Worm (Caenorhabditis elegans): Measurements from ENCODE around the gene ntc-1.
A peak's percentile ranks its signal among the peaks of the same experiment; 100 is the strongest.

The ntc-1 gene

ce11 chrX:4864214-4864613 is 1.7 kb upstream of the ntc-1 start (continued):
- no peak for TF ChIP-seq jun-1 (tag; optimal IDR thresholded peaks at IDR 0.05)
- TF ChIP-seq aha-1 (tag; optimal IDR thresholded peaks at IDR 0.05) = no peak

ce11 chrX:4869627-4870026 is 3.7 kb downstream of the ntc-1 start:
- TF ChIP-seq dpl-1 (GFP tag; optimal IDR thresholded peaks at IDR 0.05) (no peak), alr-1 (tag; optimal IDR thresholded peaks at IDR 0.05; ENCODE audit: borderline replicate concordance) (no peak), C34B4.2 (tag; optimal IDR thresholded peaks at IDR 0.05) (no peak), aly-2 (tag; optimal IDR thresholded peaks at IDR 0.05) (no peak), lin-15B (tag; optimal IDR thresholded peaks at IDR 0.05) (no peak), vab-15 (tag; optimal IDR thresholded peaks at IDR 0.05) (no peak), ceh-8 (GFP tag; optimal IDR thresholded peaks at IDR 0.05) (peak; percentile 23), egl-27 (tag; optimal IDR thresholded peaks at IDR 0.05) (no peak), pax-3 (tag; optimal IDR thresholded peaks at IDR 0.05) (no peak), unc-30 (tag; optimal IDR thresholded peaks at IDR 0.05) (no peak), mef-2 (tag; optimal IDR thresholded peaks at IDR 0.05) (no peak), nhr-90 (tag; optimal IDR thresholded peaks at IDR 0.05; ENCODE audit: poor library complexity) (no peak), grh-1 (GFP tag; IDR thresholded peaks at IDR 0.05) (no peak), nhr-76 (tag; optimal IDR thresholded peaks at IDR 0.05) (no peak), lin-14 (GFP tag; optimal IDR thresholded peaks at IDR 0.05) (peak; percentile 27), dsc-1 (tag; optimal IDR thresholded peaks at IDR 0.05) (no peak), nhr-11 (tag; optimal IDR thresholded peaks at IDR 0.05) (no peak), fkh-4 (tag; optimal IDR thresholded peaks at IDR 0.05; ENCODE audit: borderline replicate concordance) (no peak), efl-1 (optimal IDR thresholded peaks at IDR 0.05) (no peak), efl-1 (GFP tag; optimal IDR thresholded peaks at IDR 0.05 in 1 of 2) (peak in 1 of 2 experiments; percentile 24), hpl-2 (GFP tag; optimal IDR thresholded peaks at IDR 0.05) (no peak), snpc-4 (tag; optimal IDR thresholded peaks at IDR 0.05) (no peak), unc-130 (tag; optimal IDR thresholded peaks at IDR 0.05) (no peak)

ce11 chrX:4870683-4871082 is 4.8 kb downstream of the ntc-1 start:
- TF ChIP-seq ets-5 (GFP tag; IDR thresholded peaks at IDR 0.05) (no peak), fkh-10 (GFP tag; optimal IDR thresholded peaks at IDR 0.05) (peak; percentile 28), mep-1 (tag; optimal IDR thresholded peaks at IDR 0.05) (peak; percentile 9), lin-14 (GFP tag; optimal IDR thresholded peaks at IDR 0.05) (peak; percentile 16), dpl-1 (GFP tag; optimal IDR thresholded peaks at IDR 0.05) (no peak), lin-15B (tag; optimal IDR thresholded peaks at IDR 0.05) (no peak)

ce11 chrX:4872758-4873157 is 6.9 kb downstream of the ntc-1 start:
- TF ChIP-seq lin-14 (GFP tag; optimal IDR thresholded peaks at IDR 0.05) (peak; percentile 37), snu-23 (GFP tag; optimal IDR thresholded peaks at IDR 0.05) (no peak), ceh-8 (GFP tag; optimal IDR thresholded peaks at IDR 0.05) (no peak), nhr-77 (tag; optimal IDR thresholded peaks at IDR 0.05) (no peak)

- TF ChIP-seq nhr-85 (tag) (peak; percentile 12), vab-15 (tag; optimal IDR thresholded peaks at IDR 0.05) (no peak), blmp-1 (tag; optimal IDR thresholded peaks at IDR 0.05) (peak; percentile 96), xbp-1 (tag; optimal IDR thresholded peaks at IDR 0.05) (no peak)
Measured at ce11 chrX:4875296-4875695, 9.4 kb downstream of the ntc-1 start.

ce11 chrX:4876904-4877303 is 11.0 kb downstream of the ntc-1 start, which contains the start of gene tsp-14:
Gene tsp-14 (minus strand): TSS chrX:4876965.
- TF ChIP-seq elt-3 (tag; optimal IDR thresholded peaks at IDR 0.05) (peak in 1 of 6 experiments; percentile 3), blmp-1 (tag; optimal IDR thresholded peaks at IDR 0.05) (peak; percentile 79), unc-62 (GFP tag; optimal IDR thresholded peaks at IDR 0.05) (no peak), nhr-85 (tag) (peak; percentile 88), sptf-1 (tag; optimal IDR thresholded peaks at IDR 0.05) (no peak), snu-23 (GFP tag; optimal IDR thresholded peaks at IDR 0.05) (peak; percentile 12), lin-14 (GFP tag; optimal IDR thresholded peaks at IDR 0.05) (peak; percentile 81), nhr-90 (tag; optimal IDR thresholded peaks at IDR 0.05; ENCODE audit: poor library complexity) (peak; percentile 8), mep-1 (tag; optimal IDR thresholded peaks at IDR 0.05) (peak; percentile 36)
